Fruit fly (Drosophila melanogaster) Kc167 (cell line): Measurements from ENCODE around the gene CG33095.

Source experiments
- Myc ChIP-seq: fragments of >200 bp; optimal IDR thresholded peaks from 2 replicates; lab custom pipeline; 2017; ENCODE audit warnings: missing external identifiers
- Sin3A ChIP-seq: fragments of >200 bp; optimal IDR thresholded peaks from 2 replicates; lab custom pipeline; 2018; ENCODE audit warnings: missing external identifiers
- insv ChIP-seq: fragments of >200 bp; optimal IDR thresholded peaks from 3 replicates; lab custom pipeline; 2018; ENCODE audit warnings: missing external identifiers
- psq ChIP-seq: fragments of >200 bp; optimal IDR thresholded peaks from 2 replicates; lab custom pipeline; 2017; ENCODE audit warnings: missing external identifiers
- ttk ChIP-seq: sonication (Bioruptor generic); optimal IDR thresholded peaks from 2 replicates; lab custom pipeline; 2017; ENCODE audit warnings: missing external identifiers

dm6 chr3R:25127231-25127689 is 29.8 kb downstream of the CG33095 start, which contains the start of the genes Mocs2A, Mocs2B and Clbn:
- TF ChIP-seq psq (lab: Kevin White, UChicago) (no peak), ttk (lab: Kevin White, UChicago) (no peak), Sin3A (lab: Kevin White, UChicago) (no peak), insv (lab: Kevin White, UChicago) (no peak), Myc (lab: Kevin White, UChicago) (no peak)
